Fruit fly (Drosophila melanogaster) whole organism, wandering third instar larva: ENCODE measurements around the gene Spt20.

Experiments
- CrebA ChIP-seq: fragments of 200-800 bp; sonication (Bioruptor generic); optimal IDR thresholded peaks from 2 replicates; lab custom pipeline; 2016; ENCODE audit warnings: missing biosample characterization, mild to moderate bottlenecking, missing genetic modification characterization, borderline replicate concordance
- Hr78 ChIP-seq: fragments of >200 bp; optimal IDR thresholded peaks from 2 replicates; lab custom pipeline; 2017; ENCODE audit warnings: missing biosample characterization, missing genetic modification characterization
- Jra ChIP-seq: sonication (Bioruptor generic); optimal IDR thresholded peaks from 2 replicates; lab custom pipeline; 2016; ENCODE audit warnings: missing biosample characterization, missing genetic modification characterization
- brk ChIP-seq: fragments of 200-800 bp; sonication (Bioruptor generic); optimal IDR thresholded peaks from 2 replicates; lab custom pipeline; 2016; ENCODE audit warnings: missing biosample characterization, mild to moderate bottlenecking, missing genetic modification characterization
- ey ChIP-seq: fragments of 200-800 bp; sonication (Bioruptor generic); optimal IDR thresholded peaks from 2 replicates; lab custom pipeline; 2016; ENCODE audit warnings: missing biosample characterization, missing genetic modification characterization
- fru ChIP-seq: fragments of 200-800 bp; sonication (Bioruptor generic); optimal IDR thresholded peaks from 3 replicates; lab custom pipeline; 2016; ENCODE audit warnings: missing biosample characterization, mild to moderate bottlenecking, missing genetic modification characterization
- h ChIP-seq: fragments of 200-800 bp; sonication (Bioruptor generic); optimal IDR thresholded peaks from 3 replicates; lab custom pipeline; 2016; ENCODE audit warnings: missing biosample characterization, mild to moderate bottlenecking, missing genetic modification characterization
- lola ChIP-seq: fragments of >200 bp; optimal IDR thresholded peaks from 2 replicates; lab custom pipeline; 2017; ENCODE audit warnings: missing biosample characterization, missing genetic modification characterization
- pan ChIP-seq: fragments of >200 bp; optimal IDR thresholded peaks from 2 replicates; lab custom pipeline; 2017
- psq ChIP-seq: fragments of 200-800 bp; sonication (Bioruptor generic); optimal IDR thresholded peaks from 3 replicates; lab custom pipeline; 2017; ENCODE audit warnings: missing biosample characterization, mild to moderate bottlenecking, missing genetic modification characterization, moderate library complexity

DNA sequence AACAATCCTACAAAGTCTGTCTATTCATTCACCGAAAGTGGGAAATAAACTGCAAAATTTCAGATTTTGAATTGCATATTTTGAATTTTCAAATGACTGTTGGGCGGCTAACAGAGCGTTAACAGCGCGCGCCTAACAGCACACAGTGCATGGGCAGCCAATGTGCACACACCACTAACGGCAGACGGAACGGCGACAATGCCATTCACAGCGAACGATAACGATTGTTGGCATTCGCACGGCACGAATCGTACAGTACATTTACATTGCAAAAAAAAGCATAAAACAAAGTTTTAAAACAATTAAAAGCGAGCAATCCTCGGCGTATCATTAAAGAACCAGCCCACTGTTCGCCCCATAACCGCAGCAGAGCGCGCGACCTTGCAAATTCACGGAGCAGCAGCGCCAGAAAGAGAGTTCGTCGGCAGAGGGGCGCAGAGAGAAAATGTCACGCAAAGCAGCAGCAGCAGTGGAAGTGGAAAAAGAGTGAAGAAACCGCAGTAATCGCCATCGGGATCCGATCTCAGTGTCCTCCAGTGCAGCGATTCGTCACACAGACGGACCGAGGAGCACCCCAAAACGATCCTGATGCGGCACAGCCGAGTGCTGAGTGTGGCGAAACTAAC lies at the start of gene Spt20:
- no peak for TF ChIP-seq Jra (GFP tag; lab: Kevin White, UChicago)
- no peak for TF ChIP-seq h
- no peak for TF ChIP-seq pan (lab: Kevin White, UChicago)
- TF ChIP-seq fru (GFP tag; lab: Kevin White, UChicago) = no peak
- TF ChIP-seq ey (GFP tag; lab: Kevin White, UChicago) = no peak
- no peak for TF ChIP-seq Hr78 (GFP tag; lab: Kevin White, UChicago)
- TF ChIP-seq psq (GFP tag; lab: Kevin White, UChicago) = no peak
- no peak for TF ChIP-seq CrebA
- TF ChIP-seq brk (GFP tag; lab: Kevin White, UChicago) = no peak
- no peak for TF ChIP-seq lola (GFP tag; lab: Kevin White, UChicago)
